Fruit fly (Drosophila melanogaster) whole organism, embryonic: ENCODE measurements around the gene CG46430.
A peak's percentile ranks its signal among the peaks of the same experiment; 100 is the strongest.

Experiments used
- CG10431 ChIP-seq: fragments of 200-800 bp; sonication (Bioruptor generic); optimal IDR thresholded peaks from 3 replicates; lab custom pipeline; 2018; ENCODE audit warnings: missing biosample characterization, mild to moderate bottlenecking, missing genetic modification characterization
- CG11504 ChIP-seq: fragments of 200-800 bp; sonication (Bioruptor generic); optimal IDR thresholded peaks from 3 replicates; lab custom pipeline; 2019; ENCODE audit warnings: missing biosample characterization, mild to moderate bottlenecking, missing genetic modification characterization, moderate library complexity
- CG13287 ChIP-seq: fragments of 200-800 bp; sonication (Bioruptor generic); IDR thresholded peaks from 2 replicates; pipeline ENCODE4 v1.3.6; 2022; ENCODE audit warnings: missing biosample characterization, missing genetic modification characterization; ENCODE audit not compliant: partially characterized antibody
- CG13775 ChIP-seq: fragments of 200-800 bp; sonication (Bioruptor generic); optimal IDR thresholded peaks from 3 replicates; lab custom pipeline; 2017; ENCODE audit warnings: missing biosample characterization, mild to moderate bottlenecking, missing genetic modification characterization
- CG15073 ChIP-seq: fragments of 200-800 bp; sonication (Bioruptor generic); optimal IDR thresholded peaks from 2 replicates; lab custom pipeline; 2016; ENCODE audit warnings: missing biosample characterization, missing genetic modification characterization
- CG15696 ChIP-seq: fragments of 200-800 bp; sonication (Bioruptor generic); optimal IDR thresholded peaks from 2 replicates; lab custom pipeline; 2019; ENCODE audit warnings: missing biosample characterization, mild to moderate bottlenecking, missing genetic modification characterization, moderate library complexity
- CG16779 ChIP-seq: fragments of 200-800 bp; sonication (Bioruptor generic); IDR thresholded peaks from 2 replicates; pipeline ENCODE4 v1.3.6; 2022; ENCODE audit warnings: missing biosample characterization, missing genetic modification characterization
- CG18262 ChIP-seq: fragments of 200-800 bp; optimal IDR thresholded peaks from 3 replicates; lab custom pipeline; 2019; ENCODE audit warnings: missing biosample characterization, mild to moderate bottlenecking, missing genetic modification characterization, moderate library complexity
- CG2199 ChIP-seq: fragments of 200-800 bp; sonication (Bioruptor generic); IDR thresholded peaks from 3 replicates; pipeline ENCODE4 v1.3.6; 2022; ENCODE audit warnings: missing biosample characterization, missing genetic modification characterization
- CG32772 ChIP-seq: fragments of 200-800 bp; sonication (Bioruptor generic); IDR thresholded peaks from 2 replicates; pipeline ENCODE4 v1.3.6; 2022; ENCODE audit warnings: missing biosample characterization, missing genetic modification characterization
- CG3281 ChIP-seq: fragments of 200-800 bp; sonication (Bioruptor generic); optimal IDR thresholded peaks from 3 replicates; lab custom pipeline; 2017; ENCODE audit warnings: missing biosample characterization, mild to moderate bottlenecking, missing genetic modification characterization
- CG4854 ChIP-seq: fragments of 200-800 bp; sonication (Bioruptor generic); optimal IDR thresholded peaks from 2 replicates; lab custom pipeline; 2016; ENCODE audit warnings: missing biosample characterization, missing genetic modification characterization, inconsistent platforms
- CG7839 ChIP-seq: fragments of 200-800 bp; sonication (Bioruptor generic); optimal IDR thresholded peaks from 3 replicates; lab custom pipeline; 2018; ENCODE audit warnings: missing biosample characterization, mild to moderate bottlenecking, missing genetic modification characterization, moderate library complexity
- CG9215 ChIP-seq: fragments of 200-800 bp; sonication (Bioruptor generic); IDR thresholded peaks from 2 replicates; pipeline ENCODE4 v1.3.6; 2022; ENCODE audit warnings: missing biosample characterization, missing genetic modification characterization
- CG9727 ChIP-seq: fragments of 200-800 bp; sonication (Bioruptor generic); optimal IDR thresholded peaks from 3 replicates; lab custom pipeline; 2017; ENCODE audit warnings: missing biosample characterization, mild to moderate bottlenecking, missing genetic modification characterization
- CG9817 ChIP-seq: fragments of 200-800 bp; sonication (Bioruptor generic); optimal IDR thresholded peaks from 2 replicates; lab custom pipeline; 2018; ENCODE audit warnings: missing biosample characterization, mild to moderate bottlenecking, missing genetic modification characterization, moderate library complexity
- CoRest ChIP-seq: fragments of 200-800 bp; sonication (Bioruptor generic); optimal IDR thresholded peaks from 3 replicates; lab custom pipeline; 2018; ENCODE audit warnings: missing biosample characterization, mild to moderate bottlenecking, missing genetic modification characterization, moderate library complexity
- Dll ChIP-seq: fragments of 200-800 bp; sonication (Bioruptor generic); IDR thresholded peaks from 4 replicates; pipeline ENCODE4 v1.3.6; 2022; ENCODE audit warnings: missing biosample characterization, missing genetic modification characterization; ENCODE audit not compliant: partially characterized antibody
- Ets65A ChIP-seq: fragments of 200-800 bp; sonication (Bioruptor generic); peaks from one replicate; lab custom pipeline; 2016; ENCODE audit warnings: missing biosample characterization, missing genetic modification characterization
- HLH54F ChIP-seq: fragments of 200-800 bp; sonication (Bioruptor generic); optimal IDR thresholded peaks from 3 replicates; lab custom pipeline; 2016; ENCODE audit warnings: missing biosample characterization, missing genetic modification characterization
- Hr51 ChIP-seq, 2 experiments: fragments of 200-800 bp; sonication (Bioruptor generic); optimal IDR thresholded peaks; 2 replicates in 1 of 2; 3 replicates in 1 of 2; lab custom pipeline; 2016 to 2018; ENCODE audit warnings: missing biosample characterization in 2 of 2, missing genetic modification characterization in 2 of 2, mild to moderate bottlenecking in 1 of 2, moderate library complexity in 1 of 2
- Med ChIP-seq: fragments of 200-800 bp; sonication (Bioruptor generic); peaks from one replicate; lab custom pipeline; 2016; ENCODE audit warnings: missing biosample characterization, missing genetic modification characterization, mild to moderate bottlenecking, inconsistent platforms, moderate library complexity
- Oli ChIP-seq: fragments of 200-800 bp; sonication (Bioruptor generic); optimal IDR thresholded peaks from 2 replicates; lab custom pipeline; 2018; ENCODE audit warnings: missing biosample characterization, mild to moderate bottlenecking, missing genetic modification characterization, moderate library complexity
- Scr ChIP-seq: fragments of 200-800 bp; sonication (Bioruptor generic); IDR thresholded peaks from 2 replicates; pipeline ENCODE4 v1.3.6; 2022; ENCODE audit warnings: missing biosample characterization, missing genetic modification characterization; ENCODE audit not compliant: partially characterized antibody
- Sox100B ChIP-seq: fragments of 200-800 bp; sonication (Bioruptor generic); optimal IDR thresholded peaks from 3 replicates; lab custom pipeline; 2018; ENCODE audit warnings: missing biosample characterization, mild to moderate bottlenecking, missing genetic modification characterization
- Trl ChIP-seq, 3 experiments: fragments of >200 bp in 2 of 3; fragments of 200-800 bp in 1 of 3; sonication (Bioruptor generic) in 1 of 3; optimal IDR thresholded peaks; 2 replicates in 1 of 3; 3 replicates in 2 of 3; lab custom pipeline; 2016 to 2017; ENCODE audit warnings: missing biosample characterization in 1 of 3, missing genetic modification characterization in 1 of 3
- abd-A ChIP-seq: fragments of 200-800 bp; sonication (Bioruptor generic); optimal IDR thresholded peaks from 3 replicates; lab custom pipeline; 2019; ENCODE audit warnings: missing biosample characterization, mild to moderate bottlenecking, missing genetic modification characterization, moderate library complexity
- ara ChIP-seq: fragments of 200-800 bp; sonication (Bioruptor generic); IDR thresholded peaks from 2 replicates; pipeline ENCODE4 v1.3.6; 2022; ENCODE audit warnings: missing biosample characterization, missing genetic modification characterization
- cad ChIP-seq: fragments of >200 bp; optimal IDR thresholded peaks from 2 replicates; lab custom pipeline; 2017; ENCODE audit warnings: missing biosample characterization, missing genetic modification characterization
- cg ChIP-seq: fragments of 200-800 bp; sonication (Bioruptor generic); optimal IDR thresholded peaks from 3 replicates; lab custom pipeline; 2019; ENCODE audit warnings: missing biosample characterization, mild to moderate bottlenecking, missing genetic modification characterization, moderate library complexity
- chm ChIP-seq: fragments of 200-800 bp; sonication (Bioruptor generic); IDR thresholded peaks from 2 replicates; pipeline ENCODE4 v1.3.6; 2022; ENCODE audit warnings: missing biosample characterization, missing genetic modification characterization
- eve ChIP-seq, 2 experiments: fragments of >200 bp; optimal IDR thresholded peaks; 2 replicates each; lab custom pipeline; 2017; ENCODE audit warnings: missing biosample characterization in 2 of 2, missing genetic modification characterization in 2 of 2
- gem ChIP-seq: fragments of 200-800 bp; sonication (Bioruptor generic); optimal IDR thresholded peaks from 2 replicates; lab custom pipeline; 2019; ENCODE audit warnings: missing biosample characterization, mild to moderate bottlenecking, missing genetic modification characterization, moderate library complexity
- grau ChIP-seq: fragments of 200-800 bp; optimal IDR thresholded peaks from 3 replicates; lab custom pipeline; 2019; ENCODE audit warnings: missing biosample characterization, mild to moderate bottlenecking, missing genetic modification characterization, moderate library complexity
- ind ChIP-seq: fragments of 200-800 bp; sonication (Bioruptor generic); optimal IDR thresholded peaks from 3 replicates; lab custom pipeline; 2016; ENCODE audit warnings: missing biosample characterization, missing genetic modification characterization
- lbe ChIP-seq: fragments of 200-800 bp; sonication (Bioruptor generic); optimal IDR thresholded peaks from 2 replicates; lab custom pipeline; 2016; ENCODE audit warnings: missing biosample characterization, mild to moderate bottlenecking, missing genetic modification characterization
- pita ChIP-seq: fragments of 200-800 bp; sonication (Bioruptor generic); optimal IDR thresholded peaks from 2 replicates; lab custom pipeline; 2017; ENCODE audit warnings: missing biosample characterization, mild to moderate bottlenecking, missing genetic modification characterization
- prd ChIP-seq, 3 experiments: fragments of >200 bp in 2 of 3; fragments of 200-800 bp in 1 of 3; sonication (Bioruptor generic) in 1 of 3; optimal IDR thresholded peaks in 2 of 3; IDR thresholded peaks in 1 of 3; 2 replicates in 2 of 3; 3 replicates in 1 of 3; pipeline versions ENCODE4 v1.3.6 to Lab custom; 2017 to 2022; ENCODE audit warnings: missing biosample characterization in 1 of 3, missing genetic modification characterization in 1 of 3
- row ChIP-seq: fragments of 200-800 bp; sonication (Bioruptor generic); IDR thresholded peaks from 3 replicates; pipeline ENCODE4 v1.3.6; 2022; ENCODE audit warnings: missing biosample characterization, missing genetic modification characterization
- sens ChIP-seq: fragments of 200-800 bp; sonication (Bioruptor generic); peaks from one replicate; lab custom pipeline; 2016; ENCODE audit warnings: missing biosample characterization, missing genetic modification characterization
- sqz ChIP-seq: fragments of 200-800 bp; sonication (Bioruptor generic); optimal IDR thresholded peaks from 3 replicates; lab custom pipeline; 2018; ENCODE audit warnings: missing biosample characterization, mild to moderate bottlenecking, missing genetic modification characterization
- trem ChIP-seq: fragments of 200-800 bp; optimal IDR thresholded peaks from 3 replicates; lab custom pipeline; 2019; ENCODE audit warnings: missing biosample characterization, mild to moderate bottlenecking, missing genetic modification characterization, moderate library complexity
- tup ChIP-seq: fragments of 200-800 bp; sonication (Bioruptor generic); optimal IDR thresholded peaks from 2 replicates; lab custom pipeline; 2016; ENCODE audit warnings: missing biosample characterization, mild to moderate bottlenecking, missing genetic modification characterization, moderate library complexity
- wek ChIP-seq: fragments of 200-800 bp; sonication (Bioruptor generic); optimal IDR thresholded peaks from 3 replicates; lab custom pipeline; 2018; ENCODE audit warnings: missing biosample characterization, mild to moderate bottlenecking, missing genetic modification characterization, moderate library complexity
- zf30C ChIP-seq: fragments of 200-800 bp; sonication (Bioruptor generic); optimal IDR thresholded peaks from 3 replicates; lab custom pipeline; 2018; ENCODE audit warnings: missing biosample characterization, mild to moderate bottlenecking, missing genetic modification characterization

CG46430 gene

dm6 chr3L:10516707-10517450, 38.6 kb downstream of the CG46430 start (continued):
- TF ChIP-seq HLH54F (GFP tag; lab: Kevin White, UChicago), result no peak
- TF ChIP-seq CG9215 (GFP tag; lab: Robert Waterston, UW), result 0 out of 2 replicates have a peak, but pooled peaks have one; percentile 17
- TF ChIP-seq CG18262 (tag; lab: Kevin White, UChicago), result peak; percentile 24
- TF ChIP-seq CG15696 (tag; lab: Kevin White, UChicago), result no peak
- TF ChIP-seq CoRest (tag; lab: Kevin White, UChicago), result peak; percentile 9
- TF ChIP-seq CG13775 (GFP tag; lab: Kevin White, UChicago), result peak; percentile 26
- peak; percentile 65 for TF ChIP-seq row
- no peak for TF ChIP-seq Oli (tag; lab: Kevin White, UChicago)
- 0 out of 2 replicates have a peak, but pooled peaks have one; percentile 7 for TF ChIP-seq ara (GFP tag; lab: Robert Waterston, UW)
- TF ChIP-seq grau, result peak; percentile 87
- TF ChIP-seq eve (GFP tag; optimal IDR thresholded peaks at IDR 0.05; lab: Kevin White, UChicago), result peak in 1 of 2 experiments; percentile 10
- peak; percentile 31 for TF ChIP-seq gem (tag; lab: Kevin White, UChicago)
- no peak for TF ChIP-seq trem (tag; lab: Kevin White, UChicago)
- no peak for TF ChIP-seq Scr (GFP tag; lab: Robert Waterston, UW)
- peak; percentile 18 for TF ChIP-seq CG11504 (tag; lab: Kevin White, UChicago)
- TF ChIP-seq Dll (GFP tag; lab: Robert Waterston, UW), result no peak
- peak; percentile 14 for TF ChIP-seq Med (GFP tag; lab: Kevin White, UChicago)
- TF ChIP-seq CG16779, result 0 out of 2 replicates have a peak, but pooled peaks have one; percentile 6
- peak; percentile 47 to 48 for TF ChIP-seq Trl (optimal IDR thresholded peaks at IDR 0.05; lab: Kevin White, UChicago)
- no peak for TF ChIP-seq Trl (GFP tag; optimal IDR thresholded peaks at IDR 0.05; lab: Kevin White, UChicago)
- TF ChIP-seq CG4854 (GFP tag; lab: Kevin White, UChicago), result no peak
- peak; percentile 15 for TF ChIP-seq CG3281 (GFP tag; lab: Kevin White, UChicago)
- no peak for TF ChIP-seq CG10431
- TF ChIP-seq CG7839 (tag; lab: Kevin White, UChicago), result peak; percentile 32
- TF ChIP-seq Hr51 (GFP tag; optimal IDR thresholded peaks at IDR 0.05; lab: Kevin White, UChicago), result peak in 1 of 2 experiments; percentile 17
- TF ChIP-seq cad (GFP tag; lab: Kevin White, UChicago), result peak; percentile 61
- peak; percentile 53 for TF ChIP-seq CG9727
- TF ChIP-seq ind, result peak; percentile 8
- TF ChIP-seq prd (optimal IDR thresholded peaks at IDR 0.05; lab: Kevin White, UChicago), result no peak
- peak; percentile 38; the same call in 1 of the 3 replicates for TF ChIP-seq prd (GFP tag; IDR thresholded peaks at IDR 0.05; lab: Robert Waterston, UW)
- no peak for TF ChIP-seq tup (GFP tag; lab: Kevin White, UChicago)
- TF ChIP-seq Sox100B, result peak; percentile 8
- peak; percentile 87 for TF ChIP-seq Ets65A (GFP tag; lab: Kevin White, UChicago)
- TF ChIP-seq sens (GFP tag; lab: Kevin White, UChicago), result peak; percentile 35
- no peak for TF ChIP-seq wek (GFP tag; lab: Kevin White, UChicago)
- TF ChIP-seq cg (GFP tag; lab: Kevin White, UChicago), result peak; percentile 14
- TF ChIP-seq, all 482 proteins: peak for 34

dm6 chr3L:10517451-10518385, 39.4 kb downstream of the CG46430 start:
- TF ChIP-seq CG2199, result peak; percentile 36; the same call in 2 of the 3 replicates
- TF ChIP-seq CG9817 (tag; lab: Kevin White, UChicago), result no peak
- TF ChIP-seq zf30C (GFP tag; lab: Kevin White, UChicago), result peak; percentile 78
- no peak for TF ChIP-seq lbe (GFP tag; lab: Kevin White, UChicago)
- TF ChIP-seq sqz (GFP tag; lab: Kevin White, UChicago), result peak; percentile 77
- peak; percentile 32 for TF ChIP-seq abd-A (tag; lab: Kevin White, UChicago)
- TF ChIP-seq CG9215 (GFP tag; lab: Robert Waterston, UW), result no peak
- TF ChIP-seq CG15073, result peak; percentile 62
- no peak for TF ChIP-seq pita (GFP tag; lab: Kevin White, UChicago)
- 0 out of 2 replicates have a peak, but pooled peaks have one; percentile 36 for TF ChIP-seq CG32772 (GFP tag; lab: Robert Waterston, UW)
- TF ChIP-seq CG13287 (GFP tag; lab: Robert Waterston, UW), result 0 out of 2 replicates have a peak, but pooled peaks have one; percentile 7
- peak; percentile 29; the same call in 1 of the 2 replicates for TF ChIP-seq chm
- peak; percentile 27 to 38 for TF ChIP-seq Trl (optimal IDR thresholded peaks at IDR 0.05; lab: Kevin White, UChicago)
- TF ChIP-seq Trl (GFP tag; optimal IDR thresholded peaks at IDR 0.05; lab: Kevin White, UChicago), result no peak
